Fruit fly (Drosophila melanogaster) whole organism, prepupa: ENCODE measurements around the gene CG46383.
A peak's percentile ranks its signal among the peaks of the same experiment; 100 is the strongest.

Experiments used
- CG10631 ChIP-seq: fragments of 200-800 bp; sonication (Bioruptor generic); optimal IDR thresholded peaks from 2 replicates; lab custom pipeline; 2016; ENCODE audit warnings: missing biosample characterization, missing genetic modification characterization
- CG10669 ChIP-seq: fragments of 200-800 bp; sonication (Bioruptor generic); optimal IDR thresholded peaks from 3 replicates; lab custom pipeline; 2018; ENCODE audit warnings: missing biosample characterization, mild to moderate bottlenecking, missing genetic modification characterization, moderate library complexity
- CG11294 ChIP-seq: fragments of 200-800 bp; sonication (Bioruptor generic); IDR thresholded peaks from 2 replicates; pipeline ENCODE4 v1.3.6; 2022; ENCODE audit warnings: missing biosample characterization, missing genetic modification characterization
- CG11762 ChIP-seq: fragments of 200-800 bp; sonication (Bioruptor generic); optimal IDR thresholded peaks from 3 replicates; lab custom pipeline; 2016; ENCODE audit warnings: missing biosample characterization, missing genetic modification characterization; ENCODE audit not compliant: insufficient read depth
- CG15336 ChIP-seq: fragments of 200-800 bp; sonication (Bioruptor generic); IDR thresholded peaks from 2 replicates; pipeline ENCODE4 v1.3.6; 2022; ENCODE audit warnings: missing biosample characterization, missing genetic modification characterization
- CG1621 ChIP-seq: fragments of 200-800 bp; sonication (Bioruptor generic); optimal IDR thresholded peaks from 3 replicates; lab custom pipeline; 2018; ENCODE audit warnings: missing biosample characterization, mild to moderate bottlenecking, missing genetic modification characterization
- CG16779 ChIP-seq: fragments of 200-800 bp; sonication (Bioruptor generic); optimal IDR thresholded peaks from 3 replicates; lab custom pipeline; 2017; ENCODE audit warnings: missing biosample characterization, mild to moderate bottlenecking, missing genetic modification characterization
- CG3032 ChIP-seq: fragments of 200-800 bp; optimal IDR thresholded peaks from 2 replicates; lab custom pipeline; 2019; ENCODE audit warnings: missing biosample characterization, mild to moderate bottlenecking, missing genetic modification characterization, moderate library complexity
- CG32006 ChIP-seq: fragments of 200-800 bp; sonication (Bioruptor generic); optimal IDR thresholded peaks from 3 replicates; lab custom pipeline; 2017; ENCODE audit warnings: missing biosample characterization, mild to moderate bottlenecking, missing genetic modification characterization
- CG34406 ChIP-seq: fragments of 200-800 bp; sonication (Bioruptor generic); optimal IDR thresholded peaks from 3 replicates; lab custom pipeline; 2016; ENCODE audit warnings: missing biosample characterization, missing genetic modification characterization
- CG3919 ChIP-seq: fragments of 200-800 bp; sonication (Bioruptor generic); optimal IDR thresholded peaks from 3 replicates; lab custom pipeline; 2016; ENCODE audit warnings: missing biosample characterization, missing genetic modification characterization
- CG6163 ChIP-seq: fragments of 200-800 bp; sonication (Bioruptor generic); IDR thresholded peaks from 3 replicates; pipeline ENCODE4 v1.3.6; 2022; ENCODE audit warnings: missing biosample characterization, missing genetic modification characterization
- CG6792 ChIP-seq: fragments of 200-800 bp; sonication (Bioruptor generic); optimal IDR thresholded peaks from 3 replicates; lab custom pipeline; 2016; ENCODE audit warnings: missing biosample characterization, missing genetic modification characterization
- CG6854 ChIP-seq: fragments of 200-800 bp; sonication (Bioruptor generic); optimal IDR thresholded peaks from 2 replicates; lab custom pipeline; 2017; ENCODE audit warnings: missing biosample characterization, mild to moderate bottlenecking, missing genetic modification characterization
- CG7368 ChIP-seq: fragments of 200-800 bp; sonication (Bioruptor generic); optimal IDR thresholded peaks from 3 replicates; lab custom pipeline; 2016; ENCODE audit warnings: missing biosample characterization, missing genetic modification characterization
- CG8632 ChIP-seq: fragments of 200-800 bp; sonication (Bioruptor generic); optimal IDR thresholded peaks from 3 replicates; lab custom pipeline; 2016; ENCODE audit warnings: missing biosample characterization, missing genetic modification characterization
- CG9139 ChIP-seq: fragments of 200-800 bp; sonication (Bioruptor generic); optimal IDR thresholded peaks from 3 replicates; lab custom pipeline; 2017; ENCODE audit warnings: missing biosample characterization, mild to moderate bottlenecking, missing genetic modification characterization
- Eip75B ChIP-seq: fragments of 200-800 bp; sonication (Bioruptor generic); optimal IDR thresholded peaks from 3 replicates; lab custom pipeline; 2016; ENCODE audit warnings: missing biosample characterization, missing genetic modification characterization
- Eip78C ChIP-seq: fragments of 200-800 bp; sonication (Bioruptor generic); peaks from one replicate; lab custom pipeline; 2016; ENCODE audit warnings: missing biosample characterization, missing genetic modification characterization
- Eip93F ChIP-seq: fragments of 200-800 bp; sonication (Bioruptor generic); optimal IDR thresholded peaks from 2 replicates; lab custom pipeline; 2016; ENCODE audit warnings: missing biosample characterization, mild to moderate bottlenecking, missing genetic modification characterization
- Ets96B ChIP-seq: fragments of 200-800 bp; optimal IDR thresholded peaks from 2 replicates; lab custom pipeline; 2019; ENCODE audit warnings: missing biosample characterization, mild to moderate bottlenecking, missing genetic modification characterization, moderate library complexity
- Gug ChIP-seq: fragments of 200-800 bp; sonication (Bioruptor generic); IDR thresholded peaks from 2 replicates; pipeline ENCODE4 v1.3.6; 2022; ENCODE audit warnings: missing biosample characterization, missing genetic modification characterization
- Hr38 ChIP-seq: sonication (Bioruptor generic); optimal IDR thresholded peaks from 2 replicates; lab custom pipeline; 2016; ENCODE audit warnings: missing biosample characterization, missing genetic modification characterization
- Hr39 ChIP-seq: fragments of 200-800 bp; sonication (Bioruptor generic); optimal IDR thresholded peaks from 2 replicates; lab custom pipeline; 2016; ENCODE audit warnings: missing biosample characterization, missing genetic modification characterization
- Hr4 ChIP-seq: fragments of 200-800 bp; sonication (Bioruptor generic); optimal IDR thresholded peaks from 3 replicates; lab custom pipeline; 2016; ENCODE audit warnings: missing biosample characterization, missing genetic modification characterization
- Lpt ChIP-seq: fragments of 200-800 bp; sonication (Bioruptor generic); optimal IDR thresholded peaks from 3 replicates; lab custom pipeline; 2016; ENCODE audit warnings: missing biosample characterization, missing genetic modification characterization
- Smox ChIP-seq: fragments of 200-800 bp; sonication (Bioruptor generic); optimal IDR thresholded peaks from 3 replicates; lab custom pipeline; 2016; ENCODE audit warnings: missing biosample characterization, missing genetic modification characterization
- Sox14 ChIP-seq: fragments of 200-800 bp; sonication (Bioruptor generic); optimal IDR thresholded peaks from 3 replicates; lab custom pipeline; 2016; ENCODE audit warnings: missing biosample characterization, missing genetic modification characterization
- Sox15 ChIP-seq: fragments of 200-800 bp; sonication (Bioruptor generic); optimal IDR thresholded peaks from 3 replicates; lab custom pipeline; 2016; ENCODE audit warnings: missing biosample characterization, missing genetic modification characterization
- achi ChIP-seq: fragments of 200-800 bp; sonication (Bioruptor generic); optimal IDR thresholded peaks from 3 replicates; lab custom pipeline; 2016; ENCODE audit warnings: missing biosample characterization, missing genetic modification characterization
- cyc ChIP-seq: fragments of 200-800 bp; sonication (Bioruptor generic); optimal IDR thresholded peaks from 3 replicates; lab custom pipeline; 2016; ENCODE audit warnings: missing biosample characterization, missing genetic modification characterization
- dac ChIP-seq: fragments of 200-800 bp; sonication (Bioruptor generic); optimal IDR thresholded peaks from 2 replicates; lab custom pipeline; 2017; ENCODE audit warnings: missing biosample characterization, mild to moderate bottlenecking, missing genetic modification characterization
- dsx ChIP-seq: fragments of 200-800 bp; optimal IDR thresholded peaks from 3 replicates; lab custom pipeline; 2019; ENCODE audit warnings: missing biosample characterization, mild to moderate bottlenecking, missing genetic modification characterization, moderate library complexity; ENCODE audit not compliant: poor library complexity, severe bottlenecking
- esn ChIP-seq: fragments of 200-800 bp; sonication (Bioruptor generic); optimal IDR thresholded peaks from 2 replicates; lab custom pipeline; 2016; ENCODE audit warnings: missing biosample characterization, mild to moderate bottlenecking, missing genetic modification characterization, moderate library complexity
- fd59A ChIP-seq: fragments of 200-800 bp; sonication (Bioruptor generic); optimal IDR thresholded peaks from 2 replicates; lab custom pipeline; 2017; ENCODE audit warnings: missing biosample characterization, mild to moderate bottlenecking, missing genetic modification characterization, missing genetic modification reagents
- fd85E ChIP-seq: fragments of 200-800 bp; sonication (Bioruptor generic); optimal IDR thresholded peaks from 3 replicates; lab custom pipeline; 2016; ENCODE audit warnings: missing biosample characterization, missing genetic modification characterization
- fkh ChIP-seq: fragments of 200-800 bp; sonication (Bioruptor generic); optimal IDR thresholded peaks from 3 replicates; lab custom pipeline; 2017; ENCODE audit warnings: missing biosample characterization, mild to moderate bottlenecking, missing genetic modification characterization, moderate library complexity
- lz ChIP-seq: fragments of 200-800 bp; sonication (Bioruptor generic); optimal IDR thresholded peaks from 3 replicates; lab custom pipeline; 2016; ENCODE audit warnings: missing biosample characterization, missing genetic modification characterization
- net ChIP-seq: fragments of 200-800 bp; sonication (Bioruptor generic); optimal IDR thresholded peaks from 3 replicates; lab custom pipeline; 2016; ENCODE audit warnings: missing biosample characterization, missing genetic modification characterization
- salr ChIP-seq, 2 experiments: fragments of 200-800 bp; sonication (Bioruptor generic); optimal IDR thresholded peaks; 3 replicates each; lab custom pipeline; 2016 to 2018; ENCODE audit warnings: missing biosample characterization in 2 of 2, missing genetic modification characterization in 2 of 2, mild to moderate bottlenecking in 1 of 2
- ss ChIP-seq, 2 experiments: fragments of 200-800 bp; sonication (Bioruptor generic); optimal IDR thresholded peaks; 2 replicates in 1 of 2; 3 replicates in 1 of 2; lab custom pipeline; 2017 to 2018; ENCODE audit warnings: mild to moderate bottlenecking in 2 of 2, missing biosample characterization in 2 of 2, missing genetic modification characterization in 2 of 2, moderate library complexity in 1 of 2
- svp ChIP-seq: fragments of 200-800 bp; sonication (Bioruptor generic); peaks from one replicate; lab custom pipeline; 2016; ENCODE audit warnings: missing biosample characterization, missing genetic modification characterization
- topi ChIP-seq: fragments of 200-800 bp; sonication (Bioruptor generic); optimal IDR thresholded peaks from 3 replicates; lab custom pipeline; 2016; ENCODE audit warnings: missing biosample characterization, missing genetic modification characterization

CG46383 gene

DNA sequence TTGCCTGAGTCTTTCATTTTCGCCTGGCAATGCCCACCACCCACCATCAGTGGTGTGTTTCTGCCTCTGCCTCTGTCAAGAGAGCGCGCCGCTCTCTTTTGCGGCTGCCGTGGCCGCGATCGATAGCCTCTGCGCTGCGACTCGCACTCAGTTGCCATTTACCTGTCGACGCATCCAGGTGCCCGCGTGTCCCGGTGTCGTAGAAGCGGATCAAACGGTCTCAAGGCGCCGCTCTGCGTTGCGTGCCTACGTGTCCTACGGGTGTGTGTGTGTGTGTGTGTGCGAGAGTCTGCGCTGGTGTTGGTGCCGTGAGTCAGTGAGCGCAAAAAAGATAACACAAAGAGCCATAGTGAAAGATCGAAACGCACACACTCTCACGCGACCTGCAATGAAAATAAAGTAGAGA, 30.0 kb downstream of the CG46383 start, which contains the start of gene Fbxl7 (continued):
- TF ChIP-seq Eip78C (GFP tag; lab: Kevin White, UChicago): peak; percentile 32
- TF ChIP-seq Sox15 (GFP tag; lab: Kevin White, UChicago): no peak
- no peak for TF ChIP-seq CG6792 (GFP tag; lab: Kevin White, UChicago)
- peak; percentile 36 for TF ChIP-seq Sox14 (GFP tag; lab: Kevin White, UChicago)
- no peak for TF ChIP-seq fd59A (GFP tag; lab: Kevin White, UChicago)
- no peak for TF ChIP-seq CG9139 (GFP tag; lab: Kevin White, UChicago)
- no peak for TF ChIP-seq cyc (GFP tag; lab: Kevin White, UChicago)
- TF ChIP-seq CG8632 (GFP tag; lab: Kevin White, UChicago): no peak
- no peak for TF ChIP-seq CG32006 (GFP tag; lab: Kevin White, UChicago)
- TF ChIP-seq CG11762 (GFP tag; lab: Kevin White, UChicago): no peak
- TF ChIP-seq ss (GFP tag; optimal IDR thresholded peaks at IDR 0.05; lab: Kevin White, UChicago): peak; percentile 51 to 81
- TF ChIP-seq esn: no peak
- TF ChIP-seq CG6163: peak; percentile 71
- TF ChIP-seq topi (GFP tag; lab: Kevin White, UChicago): no peak
- TF ChIP-seq Ets96B (tag; lab: Kevin White, UChicago): no peak
- TF ChIP-seq Hr4: no peak
- TF ChIP-seq CG15336 (GFP tag; lab: Robert Waterston, UW): no peak; the same call in 1 of the 2 replicates
- TF ChIP-seq, all 60 proteins: peak for 13

- TF ChIP-seq CG10631 (GFP tag; lab: Kevin White, UChicago): peak; percentile 29
- peak; percentile 31 for TF ChIP-seq svp (GFP tag; lab: Kevin White, UChicago)
- peak; percentile 28 for TF ChIP-seq CG32006 (GFP tag; lab: Kevin White, UChicago)
- TF ChIP-seq fkh (GFP tag; lab: Kevin White, UChicago): no peak
- TF ChIP-seq CG16779: no peak
- peak; percentile 4 for TF ChIP-seq achi (GFP tag; lab: Kevin White, UChicago)
- peak; percentile 15 for TF ChIP-seq Hr4
Observed at dm6 chr3R:15920229-15920533, 30.6 kb downstream of the CG46383 start.

- TF ChIP-seq Hr39 (GFP tag; lab: Kevin White, UChicago) (peak; percentile 98), Eip75B (GFP tag; lab: Kevin White, UChicago) (peak; percentile 98), CG1621 (peak; percentile 95), CG34406 (GFP tag; lab: Kevin White, UChicago) (peak; percentile 95), salr (GFP tag; optimal IDR thresholded peaks at IDR 0.05; lab: Kevin White, UChicago) (peak; percentile 94 to 95), CG7368 (GFP tag; lab: Kevin White, UChicago) (peak; percentile 97), achi (GFP tag; lab: Kevin White, UChicago) (peak; percentile 96), CG15336 (GFP tag; lab: Robert Waterston, UW) (peak; percentile 95), dac (GFP tag; lab: Kevin White, UChicago) (peak; percentile 78), CG3032 (tag; lab: Kevin White, UChicago) (peak; percentile 93), net (GFP tag; lab: Kevin White, UChicago) (peak; percentile 96), CG10669 (peak; percentile 96), CG16779 (peak; percentile 91), CG6854 (GFP tag; lab: Kevin White, UChicago) (peak; percentile 90), CG11762 (GFP tag; lab: Kevin White, UChicago) (peak; percentile 95), Ets96B (tag; lab: Kevin White, UChicago) (peak; percentile 96), Hr38 (GFP tag; lab: Kevin White, UChicago) (no peak), Lpt (peak; percentile 86), Eip93F (GFP tag; lab: Kevin White, UChicago) (peak; percentile 92), Smox (GFP tag; lab: Kevin White, UChicago) (peak; percentile 96), CG6163 (peak; percentile 98), dsx (GFP tag; lab: Kevin White, UChicago) (peak; percentile 94), CG3919 (peak; percentile 98), fd59A (GFP tag; lab: Kevin White, UChicago) (peak; percentile 92), Gug (GFP tag; lab: Robert Waterston, UW) (peak; percentile 90), svp (GFP tag; lab: Kevin White, UChicago) (peak; percentile 99), ss (GFP tag; optimal IDR thresholded peaks at IDR 0.05; lab: Kevin White, UChicago) (peak; percentile 72 to 88), lz (GFP tag; lab: Kevin White, UChicago) (peak; percentile 96), Sox14 (GFP tag; lab: Kevin White, UChicago) (peak; percentile 97), cyc (GFP tag; lab: Kevin White, UChicago) (peak; percentile 97), fd85E (GFP tag; lab: Kevin White, UChicago) (peak; percentile 90), Sox15 (GFP tag; lab: Kevin White, UChicago) (peak; percentile 95), topi (GFP tag; lab: Kevin White, UChicago) (peak; percentile 97), Eip78C (GFP tag; lab: Kevin White, UChicago) (peak; percentile 99), CG11294 (peak; percentile 84)
Observed at dm6 chr3R:15919367-15920228, 31.1 kb downstream of the CG46383 start.
